Worm (Caenorhabditis elegans) whole organism, late embryonic: ENCODE measurements around the gene F56D6.14.

Experiments
- C38D4.7 ChIP-seq: fragments of 200-800 bp; sonication (Bioruptor generic); optimal IDR thresholded peaks from 2 replicates; lab custom pipeline; 2018; ENCODE audit warnings: mild to moderate bottlenecking, missing genetic modification characterization, moderate library complexity, missing compliant biosample characterization
- K02D7.2 ChIP-seq: sonication (generic microtip); optimal IDR thresholded peaks from 2 replicates; lab custom pipeline; 2017; ENCODE audit warnings: mild to moderate bottlenecking, missing genetic modification characterization, missing compliant biosample characterization
- Y22D7AL.16 ChIP-seq: sonication (generic microtip); optimal IDR thresholded peaks from 2 replicates; lab custom pipeline; 2016; ENCODE audit warnings: missing genetic modification characterization, missing compliant biosample characterization
- ahr-1 ChIP-seq: sonication (generic microtip); optimal IDR thresholded peaks from 2 replicates; lab custom pipeline; 2016; ENCODE audit warnings: missing genetic modification characterization, missing compliant biosample characterization
- ceh-18 ChIP-seq: sonication (generic microtip); optimal IDR thresholded peaks from 2 replicates; lab custom pipeline; 2016; ENCODE audit warnings: missing genetic modification characterization, missing compliant biosample characterization
- ceh-30 ChIP-seq: fragments of 150-350 bp; optimal IDR thresholded peaks from 2 replicates; lab custom pipeline; 2014; ENCODE audit warnings: missing biosample characterization, missing genetic modification characterization
- ceh-6 ChIP-seq: fragments of 200-800 bp; sonication (Bioruptor generic); optimal IDR thresholded peaks from 2 replicates; lab custom pipeline; 2018; ENCODE audit warnings: mild to moderate bottlenecking, missing genetic modification characterization, missing compliant biosample characterization
- dmd-4 ChIP-seq: sonication (generic microtip); optimal IDR thresholded peaks from 2 replicates; lab custom pipeline; 2016; ENCODE audit warnings: borderline replicate concordance, missing genetic modification characterization, missing compliant biosample characterization
- dve-1 ChIP-seq: sonication (generic microtip); optimal IDR thresholded peaks from 2 replicates; lab custom pipeline; 2017; ENCODE audit warnings: antibody characterized with exemption, mild to moderate bottlenecking, missing genetic modification characterization, missing compliant biosample characterization
- elt-4 ChIP-seq: sonication (generic microtip); optimal IDR thresholded peaks from 2 replicates; lab custom pipeline; 2016; ENCODE audit warnings: missing genetic modification characterization, missing compliant biosample characterization
- gmeb-2 ChIP-seq: sonication (generic microtip); optimal IDR thresholded peaks from 2 replicates; lab custom pipeline; 2016; ENCODE audit warnings: missing genetic modification characterization, inconsistent platforms, missing compliant biosample characterization
- hlh-30 ChIP-seq: sonication (generic microtip); optimal IDR thresholded peaks from 2 replicates; lab custom pipeline; 2017; ENCODE audit warnings: antibody characterized with exemption, missing genetic modification characterization, missing compliant biosample characterization; ENCODE audit not compliant: insufficient read depth
- hlh-6 ChIP-seq: sonication (generic microtip); optimal IDR thresholded peaks from 2 replicates; lab custom pipeline; 2016; ENCODE audit warnings: missing genotype, missing genetic modification characterization, missing compliant biosample characterization
- pat-9 ChIP-seq: fragments of 200-800 bp; sonication (Bioruptor generic); optimal IDR thresholded peaks from 2 replicates; lab custom pipeline; 2018; ENCODE audit warnings: mild to moderate bottlenecking, missing genetic modification characterization, moderate library complexity, missing compliant biosample characterization
- pqm-1 ChIP-seq: sonication (generic microtip); optimal IDR thresholded peaks from 2 replicates; lab custom pipeline; 2016; ENCODE audit warnings: missing genetic modification characterization, missing compliant biosample characterization
- sdc-2 ChIP-seq: sonication (generic microtip); optimal IDR thresholded peaks from 2 replicates; lab custom pipeline; 2016; ENCODE audit warnings: missing genotype, missing genetic modification characterization, missing compliant biosample characterization
- sox-4 ChIP-seq: sonication (generic microtip); optimal IDR thresholded peaks from 2 replicates; lab custom pipeline; 2017; ENCODE audit warnings: mild to moderate bottlenecking, missing genetic modification characterization, inconsistent platforms, missing compliant biosample characterization
- tbx-2 ChIP-seq: sonication (generic microtip); optimal IDR thresholded peaks from 2 replicates; lab custom pipeline; 2016; ENCODE audit warnings: missing genetic modification characterization, missing compliant biosample characterization
- unc-42 ChIP-seq: sonication (generic microtip); optimal IDR thresholded peaks from 2 replicates; lab custom pipeline; 2016; ENCODE audit warnings: missing genotype, missing genetic modification characterization, missing compliant biosample characterization

F56D6.14 gene

DNA sequence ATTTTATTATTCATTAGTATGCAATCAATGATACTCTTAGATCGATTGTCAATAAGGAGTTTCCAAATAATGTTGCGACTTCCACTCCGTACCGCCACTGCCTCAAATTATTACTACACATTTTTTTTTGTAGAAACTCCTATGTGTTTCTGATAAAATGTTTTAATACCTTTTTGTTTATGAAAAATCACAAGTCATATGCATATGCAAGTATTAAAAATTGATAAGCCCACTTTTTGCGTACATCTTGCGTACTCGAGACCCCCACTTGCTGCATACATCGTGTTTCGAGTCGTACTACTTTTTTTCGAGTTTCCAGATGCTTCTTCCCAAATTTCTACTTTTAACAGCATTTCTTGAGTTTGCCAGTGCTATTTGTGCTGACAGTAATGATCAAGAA, 47.5 kb downstream of the F56D6.14 start, which contains the start of gene clec-76:
clec-76 (plus strand) TSS at position 234 of the 400 bp plus-strand sequence.
- no peak for TF ChIP-seq dmd-4
- TF ChIP-seq Y22D7AL.16 (tag; lab: Kevin White, UChicago), result no peak
- TF ChIP-seq ceh-6 (GFP tag; lab: Kevin White, UChicago), result no peak
- TF ChIP-seq hlh-6, result no peak
- no peak for TF ChIP-seq hlh-30 (tag; lab: Kevin White, UChicago)
- no peak for TF ChIP-seq C38D4.7 (GFP tag; lab: Kevin White, UChicago)
- no peak for TF ChIP-seq ceh-30 (tag; lab: Kevin White, UChicago)
- TF ChIP-seq tbx-2 (tag; lab: Kevin White, UChicago), result no peak
- TF ChIP-seq pqm-1 (tag; lab: Kevin White, UChicago), result no peak
- TF ChIP-seq pat-9 (tag; lab: Kevin White, UChicago), result no peak
- TF ChIP-seq sox-4 (tag; lab: Kevin White, UChicago), result no peak
- no peak for TF ChIP-seq K02D7.2 (tag; lab: Kevin White, UChicago)
- no peak for TF ChIP-seq unc-42 (tag; lab: Kevin White, UChicago)
- TF ChIP-seq gmeb-2, result no peak
- no peak for TF ChIP-seq dve-1 (tag; lab: Kevin White, UChicago)
- TF ChIP-seq elt-4 (tag; lab: Kevin White, UChicago), result no peak
- no peak for TF ChIP-seq ceh-18 (tag; lab: Kevin White, UChicago)
- TF ChIP-seq sdc-2, result no peak
- TF ChIP-seq ahr-1, result no peak
